ENCODE assay signal across 6 worm cellular contexts in genomic region chrV:385488-385887, ce11.
A peak's percentile ranks its signal among the peaks of the same experiment; 100 is the strongest.
TF ChIP-seq lines count a peak whose summit lies in the region.

lipl-5 (plus strand) TSS chrV:385746.

TF ChIP-seq in whole organism, L1 larva, 84 proteins besides CTCF, POLR2A, EP300 and RAD21:
- peak in 1 of 2 experiments; percentile 18 for TF ChIP-seq lin-35 (GFP tag; optimal IDR thresholded peaks at IDR 0.05; lab: Kevin White, UChicago)
- TF ChIP-seq elt-2 (tag; optimal IDR thresholded peaks at IDR 0.05; lab: Kevin White, UChicago): peak; percentile 81
- TF ChIP-seq nhr-11 (tag; optimal IDR thresholded peaks at IDR 0.05; lab: Kevin White, UChicago): no peak

TF ChIP-seq in whole organism, L2 larva, 48 proteins besides CTCF, POLR2A, EP300 and RAD21:
- TF ChIP-seq nhr-10 (tag; optimal IDR thresholded peaks at IDR 0.05; lab: Kevin White, UChicago) (no peak), sma-9 (GFP tag; optimal IDR thresholded peaks at IDR 0.05; lab: Kevin White, UChicago) (peak; percentile 52), sma-9 (tag; optimal IDR thresholded peaks at IDR 0.05; lab: Kevin White, UChicago) (no peak), unc-39 (tag; optimal IDR thresholded peaks at IDR 0.05; lab: Kevin White, UChicago) (no peak), ztf-11 (tag; optimal IDR thresholded peaks at IDR 0.05; lab: Kevin White, UChicago) (no peak), fos-1 (tag; optimal IDR thresholded peaks at IDR 0.05; lab: Kevin White, UChicago) (peak; percentile 52), gmeb-1 (tag; optimal IDR thresholded peaks at IDR 0.05; lab: Kevin White, UChicago) (peak; percentile 8), elt-1 (tag; optimal IDR thresholded peaks at IDR 0.05; lab: Kevin White, UChicago) (no peak), crh-2 (tag; optimal IDR thresholded peaks at IDR 0.05; lab: Kevin White, UChicago) (peak; percentile 50), F13H6.1 (tag; optimal IDR thresholded peaks at IDR 0.05; lab: Kevin White, UChicago) (no peak), mab-5 (tag; optimal IDR thresholded peaks at IDR 0.05; lab: Kevin White, UChicago) (no peak), mbf-1 (tag; optimal IDR thresholded peaks at IDR 0.05; lab: Kevin White, UChicago) (no peak), nhr-23 (tag; optimal IDR thresholded peaks at IDR 0.05; lab: Kevin White, UChicago) (no peak), snpc-4 (tag; optimal IDR thresholded peaks at IDR 0.05; lab: Kevin White, UChicago) (no peak), sem-4 (tag; optimal IDR thresholded peaks at IDR 0.05; lab: Kevin White, UChicago) (no peak), ztf-1 (GFP tag; conservative IDR thresholded peaks at IDR 0.05; lab: Robert Waterston, UW) (no peak)

TF ChIP-seq in whole organism, L3 larva, 47 proteins besides CTCF, POLR2A, EP300 and RAD21:
- peak; percentile 54 for TF ChIP-seq pha-4 (tag; optimal IDR thresholded peaks at IDR 0.05; lab: Kevin White, UChicago)
- peak; percentile 45 for TF ChIP-seq jun-1 (tag; optimal IDR thresholded peaks at IDR 0.05; lab: Kevin White, UChicago)
- TF ChIP-seq ceh-9 (tag; optimal IDR thresholded peaks at IDR 0.05; lab: Kevin White, UChicago): no peak
- TF ChIP-seq elt-2 (tag; optimal IDR thresholded peaks at IDR 0.05; lab: Kevin White, UChicago): peak; percentile 96
- peak; percentile 90 for TF ChIP-seq pqm-1 (tag; optimal IDR thresholded peaks at IDR 0.05; lab: Kevin White, UChicago)
- TF ChIP-seq nhr-67 (tag; optimal IDR thresholded peaks at IDR 0.05; lab: Kevin White, UChicago): no peak

TF ChIP-seq in whole organism, L4 larva, 104 proteins besides CTCF, POLR2A, EP300 and RAD21 (continues in another document):
- no peak for TF ChIP-seq egl-27 (tag; optimal IDR thresholded peaks at IDR 0.05; lab: Kevin White, UChicago)
- no peak for TF ChIP-seq sdz-12 (GFP tag; optimal IDR thresholded peaks at IDR 0.05; lab: Kevin White, UChicago)
- no peak for TF ChIP-seq lin-38 (GFP tag; IDR thresholded peaks at IDR 0.05; lab: Robert Waterston, UW)
- no peak for TF ChIP-seq nhr-25 (tag; optimal IDR thresholded peaks at IDR 0.05; lab: Kevin White, UChicago; ENCODE audit: borderline replicate concordance, insufficient read depth)
- TF ChIP-seq php-3 (GFP tag; IDR thresholded peaks at IDR 0.05; lab: Robert Waterston, UW): peak; percentile 87
- TF ChIP-seq saeg-2 (GFP tag; IDR thresholded peaks at IDR 0.05; lab: Robert Waterston, UW): no peak
- no peak for TF ChIP-seq ceh-32 (tag; optimal IDR thresholded peaks at IDR 0.05; lab: Kevin White, UChicago; ENCODE audit: poor library complexity)
- no peak for TF ChIP-seq lin-15B (tag; optimal IDR thresholded peaks at IDR 0.05; lab: Kevin White, UChicago)
- TF ChIP-seq D1046.2 (GFP tag; IDR thresholded peaks at IDR 0.05; lab: Robert Waterston, UW): no peak
- TF ChIP-seq unc-62 (GFP tag; optimal IDR thresholded peaks at IDR 0.05 in 1 of 2; lab: Kevin White, UChicago): no peak
- no peak for TF ChIP-seq unc-62 (tag; optimal IDR thresholded peaks at IDR 0.05; lab: Kevin White, UChicago)
- TF ChIP-seq vab-7 (GFP tag; IDR thresholded peaks at IDR 0.05; lab: Robert Waterston, UW): no peak
- TF ChIP-seq nhr-111 (GFP tag; optimal IDR thresholded peaks at IDR 0.05; lab: Kevin White, UChicago): no peak
- TF ChIP-seq F49E8.2 (tag; optimal IDR thresholded peaks at IDR 0.05; lab: Kevin White, UChicago; ENCODE audit: borderline replicate concordance): no peak
- TF ChIP-seq attf-4 (tag; optimal IDR thresholded peaks at IDR 0.05; lab: Kevin White, UChicago): no peak
- no peak for TF ChIP-seq zfp-3 (GFP tag; conservative IDR thresholded peaks at IDR 0.05; lab: Robert Waterston, UW)
- no peak for TF ChIP-seq ZK337.2 (GFP tag; IDR thresholded peaks at IDR 0.05; lab: Robert Waterston, UW)
- no peak for TF ChIP-seq aly-2 (tag; optimal IDR thresholded peaks at IDR 0.05; lab: Kevin White, UChicago)
- TF ChIP-seq fkh-10 (GFP tag; optimal IDR thresholded peaks at IDR 0.05; lab: Kevin White, UChicago): no peak
- no peak for TF ChIP-seq nhr-42 (GFP tag; IDR thresholded peaks at IDR 0.05; lab: Robert Waterston, UW)
- no peak for TF ChIP-seq daf-12 (tag; optimal IDR thresholded peaks at IDR 0.05; lab: Kevin White, UChicago)
- no peak for TF ChIP-seq ceh-44 (GFP tag; IDR thresholded peaks at IDR 0.05; lab: Robert Waterston, UW)
- no peak for TF ChIP-seq F26F4.8 (GFP tag; conservative IDR thresholded peaks at IDR 0.05; lab: Robert Waterston, UW)

TF ChIP-seq in whole organism, late embryonic, 69 proteins besides CTCF, POLR2A, EP300 and RAD21:
- TF ChIP-seq nhr-11 (tag; optimal IDR thresholded peaks at IDR 0.05; lab: Kevin White, UChicago) (no peak), sox-2 (GFP tag; IDR thresholded peaks at IDR 0.05; lab: Robert Waterston, UW) (no peak), elt-2 (tag; optimal IDR thresholded peaks at IDR 0.05; lab: Kevin White, UChicago) (peak; percentile 59)

TF ChIP-seq in whole organism, young adult, 124 proteins besides CTCF, POLR2A, EP300 and RAD21:
- TF ChIP-seq zfh-2 (GFP tag; conservative IDR thresholded peaks at IDR 0.05; lab: Robert Waterston, UW): no peak
- TF ChIP-seq F57C9.4 (tag; optimal IDR thresholded peaks at IDR 0.05; lab: Kevin White, UChicago): no peak
- TF ChIP-seq nhr-80 (tag; optimal IDR thresholded peaks at IDR 0.05; lab: Kevin White, UChicago): peak; percentile 79
- TF ChIP-seq lin-35 (GFP tag; optimal IDR thresholded peaks at IDR 0.05; lab: Kevin White, UChicago): no peak
- peak; percentile 10 for TF ChIP-seq ztf-22 (GFP tag; optimal IDR thresholded peaks at IDR 0.05; lab: Kevin White, UChicago)
- TF ChIP-seq dox-1 (GFP tag; IDR thresholded peaks at IDR 0.05; lab: Robert Waterston, UW): no peak
- TF ChIP-seq nhr-179 (tag; optimal IDR thresholded peaks at IDR 0.05; lab: Kevin White, UChicago): no peak
- TF ChIP-seq die-1 (tag; optimal IDR thresholded peaks at IDR 0.05; lab: Kevin White, UChicago): no peak
- TF ChIP-seq F10E7.11 (tag; optimal IDR thresholded peaks at IDR 0.05; lab: Kevin White, UChicago): no peak
- TF ChIP-seq madf-10 (tag; optimal IDR thresholded peaks at IDR 0.05; lab: Kevin White, UChicago): no peak
- TF ChIP-seq ztf-25 (GFP tag; IDR thresholded peaks at IDR 0.05; lab: Robert Waterston, UW): no peak
- TF ChIP-seq egl-18 (GFP tag; IDR thresholded peaks at IDR 0.05; lab: Robert Waterston, UW): no peak
- TF ChIP-seq ztf-26 (tag; optimal IDR thresholded peaks at IDR 0.05; lab: Kevin White, UChicago): no peak
- no peak for TF ChIP-seq cebp-1 (GFP tag; IDR thresholded peaks at IDR 0.05; lab: Robert Waterston, UW)
- TF ChIP-seq cebp-1 (tag; optimal IDR thresholded peaks at IDR 0.05; lab: Kevin White, UChicago): peak; percentile 26
- TF ChIP-seq mel-28 (tag; optimal IDR thresholded peaks at IDR 0.05; lab: Kevin White, UChicago; ENCODE audit: borderline replicate concordance): no peak
- no peak for TF ChIP-seq rpc-1 (optimal IDR thresholded peaks at IDR 0.05; lab: Kevin White, UChicago)
- no peak for TF ChIP-seq rpc-1 (tag; optimal IDR thresholded peaks at IDR 0.05; lab: Kevin White, UChicago)
- TF ChIP-seq aptf-3 (GFP tag; IDR thresholded peaks at IDR 0.05; lab: Robert Waterston, UW): no peak
- no peak for TF ChIP-seq aptf-2 (GFP tag; conservative IDR thresholded peaks at IDR 0.05; lab: Robert Waterston, UW)
- no peak for TF ChIP-seq snpc-4 (GFP tag; optimal IDR thresholded peaks at IDR 0.05; lab: Kevin White, UChicago)
- peak in 1 of 4 experiments; percentile 16 for TF ChIP-seq snpc-4 (tag; optimal IDR thresholded peaks at IDR 0.05; lab: Kevin White, UChicago)
- no peak for TF ChIP-seq sptf-2 (GFP tag; optimal IDR thresholded peaks at IDR 0.05; lab: Kevin White, UChicago)
- TF ChIP-seq hrde-1 (tag; optimal IDR thresholded peaks at IDR 0.05; lab: Kevin White, UChicago; ENCODE audit: borderline replicate concordance): no peak
- TF ChIP-seq F23B12.7 (tag; optimal IDR thresholded peaks at IDR 0.05; lab: Kevin White, UChicago; ENCODE audit: insufficient read depth): no peak
